Worm (Caenorhabditis elegans) whole organism, L1 larva: Measurements from ENCODE around the gene H01M10.1.

Experiments
- C04F5.9 ChIP-seq: sonication (generic microtip); optimal IDR thresholded peaks from 2 replicates; lab custom pipeline; 2016; ENCODE audit warnings: missing genetic modification characterization, missing compliant biosample characterization
- C16A3.4 ChIP-seq: fragments of 150-350 bp; optimal IDR thresholded peaks from 2 replicates; lab custom pipeline; 2014; ENCODE audit warnings: missing biosample characterization, missing genetic modification characterization
- F16B12.6 ChIP-seq: fragments of 150-350 bp; optimal IDR thresholded peaks from 2 replicates; lab custom pipeline; 2014; ENCODE audit warnings: missing biosample characterization, missing genetic modification characterization
- ama-1 ChIP-seq: fragments of 150-350 bp; optimal IDR thresholded peaks from 2 replicates; lab custom pipeline; 2014
- ceh-63 ChIP-seq: fragments of 200-800 bp; sonication (Bioruptor generic); optimal IDR thresholded peaks from 2 replicates; lab custom pipeline; 2018; ENCODE audit warnings: mild to moderate bottlenecking, missing genetic modification characterization, missing compliant biosample characterization
- ceh-8 ChIP-seq: fragments of 200-800 bp; sonication (Bioruptor generic); optimal IDR thresholded peaks from 2 replicates; lab custom pipeline; 2018; ENCODE audit warnings: mild to moderate bottlenecking, missing genetic modification characterization, moderate library complexity, missing compliant biosample characterization
- ceh-82 ChIP-seq, 3 experiments: fragments of 150-350 bp in 1 of 3; sonication (generic microtip) in 2 of 3; optimal IDR thresholded peaks; 2 replicates each; lab custom pipeline; 2014 to 2017; ENCODE audit warnings: missing biosample characterization in 3 of 3, missing genetic modification characterization in 3 of 3
- ces-1 ChIP-seq: fragments of 150-350 bp; optimal IDR thresholded peaks from 2 replicates; lab custom pipeline; 2014; ENCODE audit warnings: missing biosample characterization, missing genetic modification reagents, missing genetic modification characterization
- efl-1 ChIP-seq, 4 experiments: fragments of 150-350 bp; optimal IDR thresholded peaks in 3 of 4; peaks in 1 of 4; 1 replicate in 1 of 4; 2 replicates in 3 of 4; lab custom pipeline; 2014; ENCODE audit warnings: missing biosample characterization in 2 of 4, missing genetic modification characterization in 2 of 4, missing genetic modification reagents in 2 of 4
- efl-3 ChIP-seq: fragments of 200-800 bp; sonication (Bioruptor generic); optimal IDR thresholded peaks from 2 replicates; lab custom pipeline; 2018; ENCODE audit warnings: mild to moderate bottlenecking, missing genetic modification characterization, missing compliant biosample characterization
- egl-13 ChIP-seq: sonication (generic microtip); optimal IDR thresholded peaks from 2 replicates; lab custom pipeline; 2016; ENCODE audit warnings: missing genotype, missing genetic modification reagents, missing genetic modification characterization, missing compliant biosample characterization
- egl-27 ChIP-seq, 2 experiments: fragments of 150-350 bp in 1 of 2; sonication (generic microtip); optimal IDR thresholded peaks; 3 replicates each; lab custom pipeline; 2017 to 2018; ENCODE audit warnings: missing biosample characterization in 2 of 2, missing genetic modification characterization in 2 of 2, missing genetic modification reagents in 2 of 2
- elt-3 ChIP-seq, 6 experiments: fragments of 150-350 bp in 1 of 6; sonication (generic microtip); optimal IDR thresholded peaks; 2 replicates each; lab custom pipeline; 2017 to 2018; ENCODE audit warnings: missing biosample characterization in 6 of 6, missing genetic modification characterization in 6 of 6, inconsistent platforms in 1 of 6
- ets-5 ChIP-seq: fragments of 200-800 bp; sonication (Bioruptor generic); IDR thresholded peaks from 2 replicates; pipeline ENCODE4 v1.3.6; 2022; ENCODE audit warnings: missing genetic modification characterization, missing compliant biosample characterization
- fkh-10 ChIP-seq: sonication (generic microtip); optimal IDR thresholded peaks from 2 replicates; lab custom pipeline; 2017; ENCODE audit warnings: missing biosample characterization, missing genetic modification reagents, missing genetic modification characterization
- fkh-4 ChIP-seq: sonication (generic microtip); optimal IDR thresholded peaks from 2 replicates; lab custom pipeline; 2016; ENCODE audit warnings: missing compliant biosample characterization, missing genetic modification characterization, borderline replicate concordance
- fkh-8 ChIP-seq: sonication (generic microtip); optimal IDR thresholded peaks from 2 replicates; lab custom pipeline; 2016; ENCODE audit warnings: mild to moderate bottlenecking, missing genetic modification characterization, missing compliant biosample characterization
- hlh-17 ChIP-seq: fragments of 200-800 bp; sonication (Bioruptor generic); optimal IDR thresholded peaks from 2 replicates; lab custom pipeline; 2018; ENCODE audit warnings: missing genetic modification characterization, mild to moderate bottlenecking, missing compliant biosample characterization, moderate library complexity, borderline replicate concordance
- hpl-2 ChIP-seq: fragments of 150-350 bp; optimal IDR thresholded peaks from 2 replicates; lab custom pipeline; 2014; ENCODE audit warnings: missing biosample characterization, missing genetic modification reagents, missing genetic modification characterization
- irx-1 ChIP-seq: sonication (generic microtip); optimal IDR thresholded peaks from 2 replicates; lab custom pipeline; 2016; ENCODE audit warnings: missing genetic modification characterization, missing compliant biosample characterization
- lin-14 ChIP-seq: fragments of 200-800 bp; sonication (Bioruptor generic); optimal IDR thresholded peaks from 2 replicates; lab custom pipeline; 2018; ENCODE audit warnings: mild to moderate bottlenecking, missing genetic modification characterization, moderate library complexity, missing compliant biosample characterization
- lin-15B ChIP-seq: fragments of 150-350 bp; sonication (generic microtip); optimal IDR thresholded peaks from 3 replicates; lab custom pipeline; 2014; ENCODE audit warnings: missing biosample characterization, missing genetic modification characterization
- lin-35 ChIP-seq, 2 experiments: fragments of 150-350 bp; optimal IDR thresholded peaks; 2 replicates each; lab custom pipeline; 2014; ENCODE audit warnings: missing biosample characterization in 2 of 2, missing genetic modification characterization in 2 of 2, missing genetic modification reagents in 2 of 2
- lin-39 ChIP-seq: fragments of 150-350 bp; optimal IDR thresholded peaks from 2 replicates; lab custom pipeline; 2014; ENCODE audit warnings: missing biosample characterization, missing genetic modification reagents, missing genetic modification characterization
- mab-9 ChIP-seq: fragments of 200-800 bp; sonication (Bioruptor generic); IDR thresholded peaks from 2 replicates; pipeline ENCODE4 v1.3.6; 2022; ENCODE audit warnings: missing genetic modification reagents, missing genetic modification characterization, missing compliant biosample characterization
- mdl-1 ChIP-seq, 2 experiments: fragments of 150-350 bp; optimal IDR thresholded peaks; 2 replicates each; lab custom pipeline; 2014 to 2017; ENCODE audit warnings: missing biosample characterization in 2 of 2, missing genetic modification characterization in 2 of 2, inconsistent platforms in 1 of 2
- mef-2 ChIP-seq: fragments of 150-350 bp; optimal IDR thresholded peaks from 2 replicates; lab custom pipeline; 2014; ENCODE audit warnings: missing biosample characterization, missing genetic modification characterization
- nhr-11 ChIP-seq: fragments of 150-350 bp; optimal IDR thresholded peaks from 2 replicates; lab custom pipeline; 2014; ENCODE audit warnings: missing biosample characterization, missing genetic modification characterization
- nhr-12 ChIP-seq: sonication (generic microtip); optimal IDR thresholded peaks from 2 replicates; lab custom pipeline; 2017; ENCODE audit warnings: missing biosample characterization, missing genetic modification characterization
- nhr-19 ChIP-seq: fragments of 200-800 bp; sonication (Bioruptor generic); conservative IDR thresholded peaks from 2 replicates; pipeline ENCODE4 v1.3.6; 2022; ENCODE audit warnings: missing genetic modification characterization, missing compliant biosample characterization
- nhr-237 ChIP-seq: fragments of 150-350 bp; optimal IDR thresholded peaks from 2 replicates; lab custom pipeline; 2014; ENCODE audit warnings: missing biosample characterization, missing genetic modification characterization
- nhr-47 ChIP-seq: sonication (generic microtip); optimal IDR thresholded peaks from 2 replicates; lab custom pipeline; 2016; ENCODE audit warnings: mild to moderate bottlenecking, missing genetic modification characterization, moderate library complexity, missing compliant biosample characterization
- nhr-71 ChIP-seq: sonication (generic microtip); optimal IDR thresholded peaks from 2 replicates; lab custom pipeline; 2016; ENCODE audit warnings: mild to moderate bottlenecking, missing genetic modification characterization, moderate library complexity, missing compliant biosample characterization
- nhr-76 ChIP-seq: sonication (generic microtip); optimal IDR thresholded peaks from 2 replicates; lab custom pipeline; 2017; ENCODE audit warnings: missing biosample characterization, missing genetic modification characterization
- nhr-84 ChIP-seq: sonication (generic microtip); optimal IDR thresholded peaks from 2 replicates; lab custom pipeline; 2017; ENCODE audit warnings: missing biosample characterization, missing genetic modification characterization
- nhr-85 ChIP-seq: sonication (generic microtip); peaks from one replicate; lab custom pipeline; 2016; ENCODE audit warnings: missing genetic modification characterization, inconsistent platforms, missing compliant biosample characterization
- nhr-90 ChIP-seq: sonication (generic microtip); optimal IDR thresholded peaks from 2 replicates; lab custom pipeline; 2016; ENCODE audit warnings: mild to moderate bottlenecking, missing genetic modification characterization, missing compliant biosample characterization; ENCODE audit not compliant: poor library complexity
- pag-3 ChIP-seq: sonication (generic microtip); optimal IDR thresholded peaks from 2 replicates; lab custom pipeline; 2017; ENCODE audit warnings: missing genetic modification characterization, mild to moderate bottlenecking, missing compliant biosample characterization, antibody characterized with exemption, borderline replicate concordance; ENCODE audit not compliant: insufficient read depth
- pax-3 ChIP-seq: fragments of 200-800 bp; sonication (Bioruptor generic); optimal IDR thresholded peaks from 2 replicates; lab custom pipeline; 2018; ENCODE audit warnings: mild to moderate bottlenecking, missing genetic modification characterization, moderate library complexity, missing compliant biosample characterization
- pqm-1 ChIP-seq: sonication (generic microtip); optimal IDR thresholded peaks from 3 replicates; lab custom pipeline; 2017; ENCODE audit warnings: missing biosample characterization, missing genetic modification characterization
- skn-1 ChIP-seq: fragments of 150-350 bp; optimal IDR thresholded peaks from 2 replicates; lab custom pipeline; 2014; ENCODE audit warnings: missing biosample characterization, missing genetic modification characterization
- snpc-4 ChIP-seq: fragments of 150-350 bp; optimal IDR thresholded peaks from 2 replicates; lab custom pipeline; 2014; ENCODE audit warnings: missing biosample characterization, missing genetic modification characterization
- snu-23 ChIP-seq: sonication (generic microtip); optimal IDR thresholded peaks from 2 replicates; lab custom pipeline; 2016; ENCODE audit warnings: missing genetic modification characterization, missing compliant biosample characterization
- sptf-1 ChIP-seq: fragments of 150-350 bp; optimal IDR thresholded peaks from 2 replicates; lab custom pipeline; 2014; ENCODE audit warnings: missing biosample characterization, missing genetic modification characterization
- sup-37 ChIP-seq: fragments of 200-800 bp; sonication (Bioruptor generic); optimal IDR thresholded peaks from 2 replicates; lab custom pipeline; 2018; ENCODE audit warnings: mild to moderate bottlenecking, missing genetic modification characterization, missing compliant biosample characterization
- tbx-2 ChIP-seq: sonication (generic microtip); optimal IDR thresholded peaks from 2 replicates; lab custom pipeline; 2016; ENCODE audit warnings: missing genetic modification characterization, missing compliant biosample characterization
- unc-130 ChIP-seq: fragments of 150-350 bp; optimal IDR thresholded peaks from 2 replicates; lab custom pipeline; 2017; ENCODE audit warnings: missing biosample characterization, missing genetic modification characterization, inconsistent platforms
- unc-86 ChIP-seq: sonication (generic microtip); optimal IDR thresholded peaks from 2 replicates; lab custom pipeline; 2016; ENCODE audit warnings: missing genetic modification characterization, missing compliant biosample characterization
- xbp-1 ChIP-seq: sonication (generic microtip); optimal IDR thresholded peaks from 2 replicates; lab custom pipeline; 2016; ENCODE audit warnings: missing genetic modification characterization, missing compliant biosample characterization
- zag-1 ChIP-seq: fragments of 150-350 bp; optimal IDR thresholded peaks from 2 replicates; lab custom pipeline; 2014; ENCODE audit warnings: missing biosample characterization, missing genetic modification characterization

The H01M10.1 gene

DNA sequence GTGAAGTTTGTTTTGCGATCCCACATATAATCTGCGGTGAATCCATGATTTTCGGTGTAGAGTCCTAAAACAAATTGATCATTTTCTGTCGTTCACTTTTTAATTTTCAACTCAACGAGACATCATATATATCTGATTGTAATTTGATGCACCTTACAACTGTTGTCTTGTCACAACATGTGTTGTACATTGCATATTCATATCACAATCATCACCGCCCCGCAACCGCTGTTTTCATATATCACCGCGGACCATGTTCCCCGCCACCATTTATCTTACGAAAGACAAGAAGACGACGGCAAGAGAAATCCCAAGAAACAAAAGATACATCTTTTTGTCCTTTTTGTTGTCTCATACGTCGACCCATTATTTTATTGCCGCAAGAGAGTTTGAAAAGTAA is 33.8 kb upstream of the H01M10.1 start:
- peak; percentile 2 for TF ChIP-seq lin-14 (GFP tag; lab: Kevin White, UChicago)
- TF ChIP-seq mef-2 (tag; lab: Kevin White, UChicago): no peak

DNA sequence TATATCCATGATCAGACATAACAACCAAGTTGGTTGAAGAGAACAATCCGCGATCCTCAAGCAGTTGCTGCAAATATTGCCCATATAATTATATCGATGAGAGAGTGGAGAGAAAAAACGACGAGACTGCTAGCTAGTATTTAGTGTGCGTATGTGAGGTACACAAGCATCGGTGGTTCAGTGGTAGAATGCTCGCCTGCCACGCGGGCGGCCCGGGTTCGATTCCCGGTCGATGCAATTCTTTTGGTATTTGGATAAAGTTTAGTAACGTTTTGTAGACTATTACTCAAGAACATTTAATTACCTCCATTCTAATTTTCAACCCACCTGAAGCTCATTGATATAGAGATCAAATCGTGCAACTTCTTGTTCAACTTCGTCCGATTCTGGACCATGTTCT is 32.7 kb upstream of the H01M10.1 start:
- TF ChIP-seq unc-86 (tag; lab: Kevin White, UChicago): peak; percentile 9
- TF ChIP-seq fkh-4 (tag; lab: Kevin White, UChicago): no peak
- no peak for TF ChIP-seq hlh-17 (GFP tag; lab: Kevin White, UChicago)
- TF ChIP-seq lin-39 (tag; lab: Kevin White, UChicago): no peak
- TF ChIP-seq nhr-237 (tag; lab: Kevin White, UChicago): no peak
- no peak for TF ChIP-seq ets-5
- TF ChIP-seq tbx-2 (tag; lab: Kevin White, UChicago): peak; percentile 67
- no peak for TF ChIP-seq pqm-1 (tag; lab: Kevin White, UChicago)
- peak; percentile 72 for TF ChIP-seq lin-14 (GFP tag; lab: Kevin White, UChicago)
- TF ChIP-seq ceh-63 (GFP tag; lab: Kevin White, UChicago): no peak
- TF ChIP-seq nhr-11 (tag; lab: Kevin White, UChicago): no peak
- TF ChIP-seq snpc-4: no peak
- peak; percentile 74 for TF ChIP-seq fkh-8 (tag; lab: Kevin White, UChicago)
- peak; percentile 1 to 21 for TF ChIP-seq efl-1 (optimal IDR thresholded peaks at IDR 0.05; lab: Kevin White, UChicago)
- peak in 1 of 2 experiments; percentile 93 for TF ChIP-seq efl-1 (GFP tag; optimal IDR thresholded peaks at IDR 0.05 in 1 of 2; lab: Kevin White, UChicago)
- TF ChIP-seq lin-35 (GFP tag; optimal IDR thresholded peaks at IDR 0.05; lab: Kevin White, UChicago): peak; percentile 30 to 70
- TF ChIP-seq irx-1 (tag; lab: Kevin White, UChicago): peak; percentile 6
- peak; percentile 83 for TF ChIP-seq nhr-47 (tag; lab: Kevin White, UChicago)
- peak; percentile 56 for TF ChIP-seq xbp-1 (tag; lab: Kevin White, UChicago)
- TF ChIP-seq nhr-90 (tag; lab: Kevin White, UChicago): peak; percentile 76
- TF ChIP-seq skn-1: peak; percentile 91
- peak; percentile 83 for TF ChIP-seq snu-23 (GFP tag; lab: Kevin White, UChicago)
- TF ChIP-seq efl-3 (GFP tag; lab: Kevin White, UChicago): no peak
- TF ChIP-seq zag-1 (tag; lab: Kevin White, UChicago): no peak
- TF ChIP-seq fkh-10 (GFP tag; lab: Kevin White, UChicago): no peak
- peak in 1 of 2 experiments; percentile 67 for TF ChIP-seq mdl-1 (tag; optimal IDR thresholded peaks at IDR 0.05; lab: Kevin White, UChicago)
- TF ChIP-seq ceh-82 (tag; optimal IDR thresholded peaks at IDR 0.05; lab: Kevin White, UChicago): peak; percentile 11 to 60 (median 54)
- TF ChIP-seq mef-2 (tag; lab: Kevin White, UChicago): no peak
- TF ChIP-seq nhr-76: no peak
- peak; percentile 71 for TF ChIP-seq C16A3.4 (tag; lab: Kevin White, UChicago)
- no peak for TF ChIP-seq ces-1 (GFP tag; lab: Kevin White, UChicago)
- peak; percentile 67 for TF ChIP-seq nhr-85 (tag; lab: Kevin White, UChicago)
- TF ChIP-seq unc-130 (tag; lab: Kevin White, UChicago): peak; percentile 84
- TF ChIP-seq F16B12.6 (tag; lab: Kevin White, UChicago): no peak
- TF ChIP-seq lin-15B (tag; lab: Kevin White, UChicago): no peak
- TF ChIP-seq egl-27 (tag; optimal IDR thresholded peaks at IDR 0.05; lab: Kevin White, UChicago): no peak
- peak; percentile 78 for TF ChIP-seq nhr-71 (tag; lab: Kevin White, UChicago)
- TF ChIP-seq pax-3 (tag; lab: Kevin White, UChicago): peak; percentile 52
- TF ChIP-seq ceh-8 (GFP tag; lab: Kevin White, UChicago): no peak
- TF ChIP-seq egl-13 (tag; lab: Kevin White, UChicago): peak; percentile 32
- TF ChIP-seq ama-1: no peak
- no peak for TF ChIP-seq pag-3 (tag; lab: Kevin White, UChicago)
- TF ChIP-seq nhr-12 (tag; lab: Kevin White, UChicago): no peak
- TF ChIP-seq sptf-1 (tag; lab: Kevin White, UChicago): no peak
- no peak for TF ChIP-seq sup-37
- TF ChIP-seq nhr-19 (GFP tag; lab: Robert Waterston, UW): peak; percentile 75
- no peak for TF ChIP-seq hpl-2 (GFP tag; lab: Kevin White, UChicago)
- TF ChIP-seq nhr-84: no peak
- peak in 2 of 6 experiments; percentile 0 to 15 for TF ChIP-seq elt-3 (tag; optimal IDR thresholded peaks at IDR 0.05; lab: Kevin White, UChicago)
- TF ChIP-seq mab-9: no peak
- TF ChIP-seq C04F5.9 (tag; lab: Kevin White, UChicago): no peak
